Fruit fly (Drosophila melanogaster) whole organism, embryonic: ENCODE data around the gene Ltn1.
A peak's percentile ranks its signal among the peaks of the same experiment; 100 is the strongest.

Source experiments
- Aef1 ChIP-seq: fragments of 200-800 bp; sonication (Bioruptor generic); IDR thresholded peaks from 3 replicates; pipeline ENCODE4 v1.3.6; 2022; ENCODE audit warnings: missing biosample characterization, missing genetic modification characterization
- Atf-2 ChIP-seq: fragments of 200-800 bp; sonication (Bioruptor generic); optimal IDR thresholded peaks from 2 replicates; lab custom pipeline; 2016; ENCODE audit warnings: missing biosample characterization, missing genetic modification characterization
- Atf6 ChIP-seq: fragments of 200-800 bp; sonication (Bioruptor generic); IDR thresholded peaks from 2 replicates; pipeline ENCODE4 v1.3.6; 2022; ENCODE audit warnings: missing biosample characterization, missing genetic modification characterization
- B-H2 ChIP-seq: fragments of 200-800 bp; sonication (Bioruptor generic); optimal IDR thresholded peaks from 2 replicates; lab custom pipeline; 2018; ENCODE audit warnings: missing biosample characterization, mild to moderate bottlenecking, missing genetic modification characterization
- Blimp-1 ChIP-seq: fragments of 200-800 bp; sonication (Bioruptor generic); optimal IDR thresholded peaks from 3 replicates; lab custom pipeline; 2018; ENCODE audit warnings: missing biosample characterization, missing genetic modification characterization, mild to moderate bottlenecking, moderate library complexity, missing genetic modification reagents
- CG11695 ChIP-seq: fragments of 200-800 bp; sonication (Bioruptor generic); IDR thresholded peaks from 3 replicates; pipeline ENCODE4 v1.3.6; 2022; ENCODE audit warnings: missing biosample characterization, missing genetic modification characterization
- CG13424 ChIP-seq: fragments of 200-800 bp; sonication (Bioruptor generic); optimal IDR thresholded peaks from 2 replicates; lab custom pipeline; 2019; ENCODE audit warnings: missing biosample characterization, mild to moderate bottlenecking, missing genetic modification characterization, moderate library complexity
- CG1602 ChIP-seq: fragments of 200-800 bp; sonication (Bioruptor generic); optimal IDR thresholded peaks from 3 replicates; lab custom pipeline; 2016; ENCODE audit warnings: missing biosample characterization, missing genetic modification characterization
- CG16815 ChIP-seq: fragments of 200-800 bp; sonication (Bioruptor generic); optimal IDR thresholded peaks from 3 replicates; lab custom pipeline; 2017; ENCODE audit warnings: missing biosample characterization, mild to moderate bottlenecking, missing genetic modification characterization
- CG17328 ChIP-seq: fragments of 200-800 bp; sonication (Bioruptor generic); IDR thresholded peaks from 2 replicates; pipeline ENCODE4 v1.3.6; 2022; ENCODE audit warnings: missing biosample characterization, missing genetic modification characterization
- CG2116 ChIP-seq: fragments of 200-800 bp; sonication (Bioruptor generic); optimal IDR thresholded peaks from 3 replicates; lab custom pipeline; 2018; ENCODE audit warnings: missing biosample characterization, mild to moderate bottlenecking, missing genetic modification characterization
- CG30431 ChIP-seq: fragments of 200-800 bp; sonication (Bioruptor generic); optimal IDR thresholded peaks from 2 replicates; lab custom pipeline; 2017; ENCODE audit warnings: missing biosample characterization, missing genetic modification characterization
- CG32772 ChIP-seq: fragments of 200-800 bp; sonication (Bioruptor generic); IDR thresholded peaks from 2 replicates; pipeline ENCODE4 v1.3.6; 2022; ENCODE audit warnings: missing biosample characterization, missing genetic modification characterization
- CG3407 ChIP-seq: fragments of 200-800 bp; sonication (Bioruptor generic); optimal IDR thresholded peaks from 2 replicates; lab custom pipeline; 2018; ENCODE audit warnings: missing biosample characterization, mild to moderate bottlenecking, missing genetic modification characterization
- CG3726 ChIP-seq: fragments of 200-800 bp; sonication (Bioruptor generic); IDR thresholded peaks from 3 replicates; pipeline ENCODE4, ENCODE4 v1.3.6; 2022; ENCODE audit warnings: missing biosample characterization, missing genetic modification characterization
- CG42726 ChIP-seq: fragments of 200-800 bp; sonication (Bioruptor generic); IDR thresholded peaks from 2 replicates; pipeline ENCODE4 v1.3.6; 2022; ENCODE audit warnings: missing biosample characterization, missing genetic modification characterization; ENCODE audit not compliant: partially characterized antibody
- CG4854 ChIP-seq: fragments of 200-800 bp; sonication (Bioruptor generic); optimal IDR thresholded peaks from 2 replicates; lab custom pipeline; 2016; ENCODE audit warnings: missing biosample characterization, missing genetic modification characterization, inconsistent platforms
- CG6689 ChIP-seq: fragments of 200-800 bp; sonication (Bioruptor generic); IDR thresholded peaks from 2 replicates; pipeline ENCODE4 v1.3.6; 2022; ENCODE audit warnings: missing biosample characterization, missing genetic modification characterization
- CG7556 ChIP-seq: fragments of 200-800 bp; sonication (Bioruptor generic); optimal IDR thresholded peaks from 2 replicates; lab custom pipeline; 2017; ENCODE audit warnings: missing biosample characterization, mild to moderate bottlenecking, missing genetic modification characterization
- CG7987 ChIP-seq: fragments of 200-800 bp; sonication (Bioruptor generic); optimal IDR thresholded peaks from 2 replicates; lab custom pipeline; 2018; ENCODE audit warnings: missing biosample characterization, mild to moderate bottlenecking, missing genetic modification characterization, moderate library complexity
- CG8924 ChIP-seq: fragments of 200-800 bp; optimal IDR thresholded peaks from 3 replicates; lab custom pipeline; 2019; ENCODE audit warnings: missing biosample characterization, mild to moderate bottlenecking, missing genetic modification characterization, moderate library complexity
- CG9876 ChIP-seq: fragments of 200-800 bp; sonication (Bioruptor generic); optimal IDR thresholded peaks from 2 replicates; lab custom pipeline; 2016; ENCODE audit warnings: missing biosample characterization, missing genetic modification characterization
- Camta ChIP-seq: fragments of 200-800 bp; sonication (Bioruptor generic); optimal IDR thresholded peaks from 2 replicates; lab custom pipeline; 2016; ENCODE audit warnings: missing biosample characterization, missing genetic modification characterization
- D19A ChIP-seq: fragments of 200-800 bp; optimal IDR thresholded peaks from 3 replicates; lab custom pipeline; 2019; ENCODE audit warnings: missing biosample characterization, mild to moderate bottlenecking, missing genetic modification characterization, moderate library complexity
- Dip2 ChIP-seq: fragments of 200-800 bp; sonication (Bioruptor generic); IDR thresholded peaks from 2 replicates; pipeline ENCODE4 v1.3.6; 2022; ENCODE audit warnings: missing biosample characterization, missing genetic modification characterization
- Drgx ChIP-seq: fragments of 200-800 bp; sonication (Bioruptor generic); IDR thresholded peaks from 2 replicates; pipeline ENCODE4 v1.3.6; 2022; ENCODE audit warnings: missing biosample characterization, missing genetic modification characterization
- HmgZ ChIP-seq: fragments of 200-800 bp; sonication (Bioruptor generic); optimal IDR thresholded peaks from 2 replicates; lab custom pipeline; 2018; ENCODE audit warnings: missing biosample characterization, mild to moderate bottlenecking, missing genetic modification characterization
- Meics ChIP-seq: fragments of 200-800 bp; sonication (Bioruptor generic); optimal IDR thresholded peaks from 2 replicates; lab custom pipeline; 2017; ENCODE audit warnings: missing biosample characterization, mild to moderate bottlenecking, missing genetic modification characterization
- PHDP ChIP-seq: fragments of 200-800 bp; sonication (Bioruptor generic); optimal IDR thresholded peaks from 3 replicates; lab custom pipeline; 2018; ENCODE audit warnings: missing biosample characterization, mild to moderate bottlenecking, missing genetic modification characterization, moderate library complexity
- Sin3A ChIP-seq: fragments of >200 bp; optimal IDR thresholded peaks from 2 replicates; lab custom pipeline; 2018
- Vsx1 ChIP-seq: fragments of 200-800 bp; sonication (Bioruptor generic); optimal IDR thresholded peaks from 2 replicates; lab custom pipeline; 2017; ENCODE audit warnings: missing biosample characterization, mild to moderate bottlenecking, missing genetic modification characterization, missing genetic modification reagents
- aop ChIP-seq: fragments of 200-800 bp; sonication (Bioruptor generic); IDR thresholded peaks from 2 replicates; pipeline ENCODE4 v1.3.6; 2022; ENCODE audit warnings: missing biosample characterization, missing genetic modification characterization
- ap ChIP-seq: fragments of 200-800 bp; sonication (Bioruptor generic); IDR thresholded peaks from 2 replicates; pipeline ENCODE4 v1.3.6; 2022; ENCODE audit warnings: missing biosample characterization, missing genetic modification characterization
- ato ChIP-seq: fragments of 200-800 bp; sonication (Bioruptor generic); IDR thresholded peaks from 2 replicates; pipeline ENCODE4 v1.3.6; 2022; ENCODE audit warnings: missing biosample characterization, missing genetic modification characterization; ENCODE audit not compliant: partially characterized antibody
- cato ChIP-seq: fragments of 200-800 bp; sonication (Bioruptor generic); optimal IDR thresholded peaks from 2 replicates; lab custom pipeline; 2016; ENCODE audit warnings: missing biosample characterization, missing genetic modification characterization, borderline replicate concordance
- caup ChIP-seq: fragments of 200-800 bp; sonication (Bioruptor generic); optimal IDR thresholded peaks from 3 replicates; lab custom pipeline; 2017; ENCODE audit warnings: missing biosample characterization, mild to moderate bottlenecking, missing genetic modification characterization, moderate library complexity; ENCODE audit not compliant: severe bottlenecking
- dpn ChIP-seq, 2 experiments: fragments of 200-800 bp; sonication (Bioruptor generic); optimal IDR thresholded peaks; 3 replicates each; lab custom pipeline; 2016; ENCODE audit warnings: missing biosample characterization in 2 of 2, missing genetic modification characterization in 2 of 2
- hth ChIP-seq: fragments of >200 bp; optimal IDR thresholded peaks from 2 replicates; lab custom pipeline; 2017; ENCODE audit warnings: inconsistent platforms
- knrl ChIP-seq: fragments of 200-800 bp; sonication (Bioruptor generic); IDR thresholded peaks from 3 replicates; pipeline ENCODE4 v1.3.6; 2022; ENCODE audit warnings: missing biosample characterization, missing genetic modification characterization; ENCODE audit not compliant: partially characterized antibody
- maf-S ChIP-seq: fragments of 200-800 bp; sonication (Bioruptor generic); optimal IDR thresholded peaks from 2 replicates; lab custom pipeline; 2016; ENCODE audit warnings: missing biosample characterization, missing genetic modification characterization
- odd ChIP-seq: fragments of 200-800 bp; sonication (Bioruptor generic); optimal IDR thresholded peaks from 2 replicates; lab custom pipeline; 2017; ENCODE audit warnings: missing biosample characterization, mild to moderate bottlenecking, missing genetic modification characterization
- pros ChIP-seq: fragments of 200-800 bp; sonication (Bioruptor generic); optimal IDR thresholded peaks from 3 replicates; lab custom pipeline; 2019; ENCODE audit warnings: missing biosample characterization, mild to moderate bottlenecking, missing genetic modification characterization, moderate library complexity
- run ChIP-seq: fragments of 200-800 bp; sonication (Bioruptor generic); optimal IDR thresholded peaks from 3 replicates; lab custom pipeline; 2018; ENCODE audit warnings: missing biosample characterization, mild to moderate bottlenecking, missing genetic modification characterization
- salm ChIP-seq: fragments of 200-800 bp; sonication (Bioruptor generic); optimal IDR thresholded peaks from 2 replicates; lab custom pipeline; 2018; ENCODE audit warnings: missing biosample characterization, mild to moderate bottlenecking, missing genetic modification characterization
- sc ChIP-seq, 3 experiments: fragments of >200 bp in 2 of 3; fragments of 200-800 bp in 1 of 3; sonication (Bioruptor generic) in 1 of 3; optimal IDR thresholded peaks; 2 replicates in 2 of 3; 3 replicates in 1 of 3; lab custom pipeline; 2017; ENCODE audit warnings: mild to moderate bottlenecking in 1 of 3, missing biosample characterization in 1 of 3, missing genetic modification characterization in 1 of 3, missing genetic modification reagents in 1 of 3
- scrt ChIP-seq: fragments of 200-800 bp; sonication (Bioruptor generic); optimal IDR thresholded peaks from 2 replicates; lab custom pipeline; 2018; ENCODE audit warnings: missing biosample characterization, mild to moderate bottlenecking, missing genetic modification characterization, moderate library complexity
- sens-2 ChIP-seq: fragments of 200-800 bp; sonication (Bioruptor generic); IDR thresholded peaks from 2 replicates; pipeline ENCODE4 v1.3.6; 2022; ENCODE audit warnings: missing biosample characterization, missing genetic modification characterization
- sr ChIP-seq: fragments of 200-800 bp; sonication (Bioruptor generic); IDR thresholded peaks from 3 replicates; pipeline ENCODE4 v1.3.6; 2022; ENCODE audit warnings: missing biosample characterization, missing genetic modification characterization
- tna ChIP-seq: fragments of 200-800 bp; sonication (Bioruptor generic); IDR thresholded peaks from 2 replicates; pipeline ENCODE4 v1.3.6; 2022; ENCODE audit warnings: missing biosample characterization, missing genetic modification characterization; ENCODE audit not compliant: partially characterized antibody
- ttk ChIP-seq: fragments of 200-800 bp; sonication (Bioruptor generic); IDR thresholded peaks from 2 replicates; pipeline ENCODE4 v2.1.2; 2022; ENCODE audit warnings: missing biosample characterization, missing genetic modification characterization

Gene Ltn1

DNA sequence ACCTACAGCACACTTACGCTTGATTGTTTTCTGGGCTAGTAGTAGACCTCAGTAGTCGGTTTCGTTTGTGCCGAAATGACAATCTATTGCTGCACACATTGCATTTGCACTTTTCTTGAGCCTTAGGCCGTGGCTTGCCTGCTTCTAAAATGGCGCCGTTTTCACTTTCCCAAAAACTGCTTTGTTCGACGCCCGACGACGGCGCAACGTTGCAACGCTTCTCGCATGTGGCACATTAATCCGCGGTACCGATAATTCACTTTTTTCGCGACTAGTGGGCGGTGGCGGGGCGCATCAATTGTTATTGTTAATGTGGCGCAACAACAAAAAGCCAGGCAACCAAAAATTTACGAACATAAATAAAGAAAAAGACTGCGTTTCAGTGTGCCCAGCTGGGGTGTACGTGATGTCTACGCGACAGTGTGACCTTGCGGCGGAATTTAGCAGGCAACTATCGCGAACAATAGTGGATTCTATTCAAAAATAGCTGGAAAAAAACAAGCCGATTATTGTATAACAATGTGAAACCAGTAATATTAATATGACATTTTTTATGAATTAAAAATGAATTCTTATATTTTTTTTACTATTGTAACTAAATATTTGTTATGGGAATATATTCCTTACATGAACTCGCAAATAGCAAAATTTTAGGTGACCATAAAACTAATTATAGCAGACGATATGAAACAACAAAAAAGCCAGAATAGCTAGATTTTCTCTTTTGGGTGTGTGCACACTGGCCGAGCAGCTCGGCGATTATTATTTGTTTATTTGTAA lies 46.5 kb upstream of the Ltn1 start, which contains the start of the genes ash1 and Taf6 (continued):
- no peak for TF ChIP-seq Vsx1 (GFP tag; lab: Kevin White, UChicago)
- no peak for TF ChIP-seq B-H2 (GFP tag; lab: Kevin White, UChicago)
- TF ChIP-seq CG7987 (GFP tag; lab: Kevin White, UChicago): no peak
- no peak for TF ChIP-seq hth (lab: Kevin White, UChicago)
- no peak for TF ChIP-seq CG30431 (GFP tag; lab: Kevin White, UChicago)
- TF ChIP-seq Camta (GFP tag; lab: Kevin White, UChicago): no peak
- TF ChIP-seq sens-2 (GFP tag; lab: Robert Waterston, UW): no peak
- no peak for TF ChIP-seq Meics (GFP tag; lab: Kevin White, UChicago)
- TF ChIP-seq maf-S (GFP tag; lab: Kevin White, UChicago): no peak
- TF ChIP-seq ato: no peak
- TF ChIP-seq run (tag; lab: Kevin White, UChicago): no peak
- TF ChIP-seq D19A: no peak
- TF ChIP-seq CG3407 (GFP tag; lab: Kevin White, UChicago): no peak
- no peak for TF ChIP-seq CG32772
- no peak for TF ChIP-seq sr
- no peak for TF ChIP-seq HmgZ (tag; lab: Kevin White, UChicago)
- no peak for TF ChIP-seq CG11695 (GFP tag; lab: Robert Waterston, UW)
- peak in 1 of 2 experiments; percentile 26 for TF ChIP-seq dpn (GFP tag; optimal IDR thresholded peaks at IDR 0.05; lab: Kevin White, UChicago)
- no peak for TF ChIP-seq CG4854
- no peak for TF ChIP-seq pros (GFP tag; lab: Kevin White, UChicago)
- no peak for TF ChIP-seq Aef1 (GFP tag; lab: Robert Waterston, UW)
- TF ChIP-seq scrt: no peak
- no peak for TF ChIP-seq CG16815 (GFP tag; lab: Kevin White, UChicago)
- peak; percentile 57 for TF ChIP-seq CG8924 (tag; lab: Kevin White, UChicago)
- peak; percentile 44 for TF ChIP-seq CG2116 (GFP tag; lab: Kevin White, UChicago)
- TF ChIP-seq CG7556: no peak
- no peak for TF ChIP-seq cato (GFP tag; lab: Kevin White, UChicago)
- peak; percentile 81 for TF ChIP-seq Blimp-1 (GFP tag; lab: Kevin White, UChicago)
- no peak for TF ChIP-seq CG1602 (GFP tag; lab: Kevin White, UChicago)
- TF ChIP-seq CG9876 (GFP tag; lab: Kevin White, UChicago): no peak
- TF ChIP-seq knrl: peak; percentile 84
- TF ChIP-seq ap (GFP tag; lab: Robert Waterston, UW): no peak
- TF ChIP-seq CG13424: peak; percentile 16
- TF ChIP-seq aop: no peak
- TF ChIP-seq CG6689: no peak
- no peak for TF ChIP-seq CG3726 (GFP tag; lab: Robert Waterston, UW)
- peak; percentile 90 for TF ChIP-seq Sin3A (lab: Kevin White, UChicago)
- no peak for TF ChIP-seq odd (GFP tag; lab: Kevin White, UChicago)
- TF ChIP-seq CG42726 (GFP tag; lab: Robert Waterston, UW): no peak
- TF ChIP-seq salm (tag; lab: Kevin White, UChicago): no peak
- no peak for TF ChIP-seq Atf-2 (GFP tag; lab: Kevin White, UChicago)
- no peak for TF ChIP-seq CG17328 (GFP tag; lab: Robert Waterston, UW)
- TF ChIP-seq Atf6 (GFP tag; lab: Robert Waterston, UW): no peak
- no peak; the same call in 1 of the 2 replicates for TF ChIP-seq tna (GFP tag; lab: Robert Waterston, UW)
- no peak for TF ChIP-seq ttk (GFP tag; lab: Robert Waterston, UW)
- TF ChIP-seq PHDP: no peak
- TF ChIP-seq Dip2 (GFP tag; lab: Robert Waterston, UW): no peak
- no peak for TF ChIP-seq caup (GFP tag; lab: Kevin White, UChicago)
- TF ChIP-seq Drgx (GFP tag; lab: Robert Waterston, UW): no peak
- TF ChIP-seq sc (optimal IDR thresholded peaks at IDR 0.05; lab: Kevin White, UChicago): no peak
- TF ChIP-seq sc (GFP tag; optimal IDR thresholded peaks at IDR 0.05; lab: Kevin White, UChicago): no peak
